Worm (Caenorhabditis elegans) whole organism, midembryonic: ENCODE data around the gene daf-22.

ENCODE experiments used
- T22C8.4 ChIP-seq: fragments of 200-800 bp; sonication (Bioruptor generic); IDR thresholded peaks from 2 replicates; pipeline ENCODE4 v1.3.6; 2022; ENCODE audit warnings: missing genetic modification characterization, missing compliant biosample characterization
- cog-1 ChIP-seq: sonication (generic microtip); optimal IDR thresholded peaks from 2 replicates; lab custom pipeline; 2016; ENCODE audit warnings: missing genetic modification characterization, missing compliant biosample characterization
- flt-1 ChIP-seq: fragments of 200-800 bp; sonication (Bioruptor generic); IDR thresholded peaks from 2 replicates; pipeline ENCODE4 v1.3.6; 2022; ENCODE audit warnings: missing genetic modification characterization, missing compliant biosample characterization
- klf-2 ChIP-seq: fragments of 200-800 bp; sonication (Bioruptor generic); conservative IDR thresholded peaks from 2 replicates; pipeline ENCODE4 v1.3.6; 2022; ENCODE audit warnings: missing genetic modification reagents, missing genetic modification characterization, missing compliant biosample characterization
- med-1 ChIP-seq: sonication (generic microtip); optimal IDR thresholded peaks from 2 replicates; lab custom pipeline; 2017; ENCODE audit warnings: missing genetic modification characterization, mild to moderate bottlenecking, missing compliant biosample characterization, antibody characterized with exemption, missing genetic modification reagents; ENCODE audit not compliant: insufficient read depth
- ref-1 ChIP-seq: fragments of 200-800 bp; sonication (Bioruptor generic); conservative IDR thresholded peaks from 2 replicates; pipeline ENCODE4 v1.3.6; 2022; ENCODE audit warnings: missing genetic modification reagents, missing genetic modification characterization, missing compliant biosample characterization
- tab-1 ChIP-seq: fragments of 200-800 bp; sonication (Bioruptor generic); IDR thresholded peaks from 2 replicates; pipeline ENCODE4 v1.3.6; 2022; ENCODE audit warnings: missing genetic modification characterization, missing compliant biosample characterization
- ztf-23 ChIP-seq: fragments of 200-800 bp; sonication (Bioruptor generic); IDR thresholded peaks from 2 replicates; pipeline ENCODE4 v1.3.6; 2022; ENCODE audit warnings: missing genetic modification reagents, missing genetic modification characterization, missing compliant biosample characterization
- ztf-29 ChIP-seq: fragments of 200-800 bp; sonication (Bioruptor generic); IDR thresholded peaks from 2 replicates; pipeline ENCODE4 v1.3.6; 2022; ENCODE audit warnings: missing genetic modification reagents, missing genetic modification characterization, missing compliant biosample characterization

The daf-22 gene

ce11 chrII:12432356-12432755 lies 6.9 kb upstream of the daf-22 start, which contains the start of gene dct-12:
dct-12 (minus strand) TSS chrII:12432456.
- TF ChIP-seq ztf-29 (GFP tag; lab: Robert Waterston, UW) (no peak), cog-1 (tag; lab: Kevin White, UChicago) (no peak), T22C8.4 (GFP tag; lab: Robert Waterston, UW) (no peak), flt-1 (no peak), ztf-23 (no peak), ref-1 (GFP tag; lab: Robert Waterston, UW) (no peak), med-1 (GFP tag; lab: Kevin White, UChicago) (no peak), klf-2 (no peak), tab-1 (no peak)

- TF ChIP-seq ztf-29 (GFP tag; lab: Robert Waterston, UW) (no peak), tab-1 (no peak), flt-1 (no peak), T22C8.4 (GFP tag; lab: Robert Waterston, UW) (no peak), ref-1 (GFP tag; lab: Robert Waterston, UW) (no peak), ztf-23 (no peak), klf-2 (no peak), cog-1 (tag; lab: Kevin White, UChicago) (no peak), med-1 (GFP tag; lab: Kevin White, UChicago) (no peak)
Measured at ce11 chrII:12429743-12430142, 4.2 kb upstream of the daf-22 start, which contains the start of gene Y57A10C.8. Y57A10C.8 (minus strand) TSS chrII:12429843.

DNA sequence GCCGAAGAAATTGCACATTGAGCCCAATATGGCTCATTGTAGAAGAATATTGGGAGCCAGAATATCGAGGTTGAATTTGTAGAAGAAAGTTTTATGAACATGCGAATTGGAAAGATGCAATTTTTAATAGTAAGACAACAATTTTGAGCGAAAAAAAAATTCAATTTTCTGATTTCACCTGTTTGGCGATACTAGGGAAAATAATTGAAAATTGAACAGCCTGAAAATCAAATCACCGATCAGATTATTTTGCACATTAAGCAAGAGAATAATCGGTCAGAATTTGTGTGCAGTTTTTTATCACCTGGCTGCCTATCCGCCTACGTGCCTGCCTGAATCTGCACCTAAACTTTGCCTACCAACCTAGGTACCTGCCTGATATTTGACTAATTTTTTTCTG lies 5.0 kb downstream of the daf-22 start, which contains the start of gene sre-26:
Gene sre-26, minus strand, starts transcription at position 101 of the 400 bp plus-strand sequence.
- no peak for TF ChIP-seq klf-2
- TF ChIP-seq cog-1 (tag; lab: Kevin White, UChicago), result no peak
- TF ChIP-seq ztf-23, result no peak
- TF ChIP-seq flt-1, result no peak
- no peak for TF ChIP-seq T22C8.4 (GFP tag; lab: Robert Waterston, UW)
- no peak for TF ChIP-seq ref-1 (GFP tag; lab: Robert Waterston, UW)
- no peak for TF ChIP-seq ztf-29 (GFP tag; lab: Robert Waterston, UW)
- no peak for TF ChIP-seq tab-1
- TF ChIP-seq med-1 (GFP tag; lab: Kevin White, UChicago), result no peak

- TF ChIP-seq klf-2, result no peak
- TF ChIP-seq cog-1 (tag; lab: Kevin White, UChicago), result no peak
- no peak for TF ChIP-seq ref-1 (GFP tag; lab: Robert Waterston, UW)
- TF ChIP-seq flt-1, result no peak
- no peak for TF ChIP-seq ztf-29 (GFP tag; lab: Robert Waterston, UW)
- TF ChIP-seq med-1 (GFP tag; lab: Kevin White, UChicago), result no peak
- TF ChIP-seq ztf-23, result no peak
- no peak for TF ChIP-seq tab-1
- TF ChIP-seq T22C8.4 (GFP tag; lab: Robert Waterston, UW), result no peak
Measured at ce11 chrII:12417996-12418395, 7.5 kb downstream of the daf-22 start.

DNA sequence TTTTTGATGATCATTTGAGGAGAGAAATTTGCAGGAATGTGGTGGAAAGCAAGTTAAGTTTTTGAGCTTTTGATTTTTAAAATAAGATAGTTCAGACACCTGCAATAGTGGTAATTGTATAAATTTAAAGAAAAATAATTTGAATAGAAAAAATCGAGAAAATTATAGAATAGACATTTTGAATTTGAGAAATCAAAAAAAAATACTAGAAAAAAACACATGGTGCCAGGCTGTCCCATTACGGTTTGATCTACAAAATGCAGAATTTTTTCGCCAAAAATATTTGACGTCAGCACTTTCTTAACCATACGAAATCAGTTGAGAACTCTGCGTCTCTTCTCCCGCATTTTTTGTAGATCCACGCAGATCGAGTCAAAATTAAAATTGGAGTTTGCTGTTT lies 8.0 kb downstream of the daf-22 start, which contains the start of gene sre-27:
Gene sre-27, minus strand, starts transcription at position 101 of the 400 bp plus-strand sequence.
- no peak for TF ChIP-seq tab-1
- no peak for TF ChIP-seq cog-1 (tag; lab: Kevin White, UChicago)
- no peak for TF ChIP-seq ztf-29 (GFP tag; lab: Robert Waterston, UW)
- TF ChIP-seq ref-1 (GFP tag; lab: Robert Waterston, UW), result no peak
- TF ChIP-seq flt-1, result no peak

DNA sequence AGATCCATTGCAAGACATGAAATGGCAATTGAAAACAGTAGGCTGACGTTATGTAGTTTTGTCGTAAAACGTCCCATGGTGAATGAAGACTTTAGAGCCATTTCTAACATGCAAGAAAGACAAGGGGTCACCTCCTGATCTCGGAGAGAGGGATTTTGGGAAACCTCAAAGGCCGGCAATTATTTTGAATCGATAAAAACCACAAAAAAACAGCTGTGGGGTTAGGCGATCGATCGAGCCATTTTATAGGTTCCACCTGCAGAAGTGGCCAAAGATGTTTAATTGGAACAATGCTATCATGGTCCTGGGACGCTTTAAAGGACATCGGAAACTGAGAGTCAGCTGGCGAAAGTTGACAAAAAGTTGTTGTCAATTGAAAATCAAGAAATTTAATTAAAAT lies 10.7 kb downstream of the daf-22 start, which contains the start of gene Y57A10C.11:
Gene Y57A10C.11, minus strand, starts transcription at position 101 of the 400 bp plus-strand sequence.
- no peak for TF ChIP-seq T22C8.4 (GFP tag; lab: Robert Waterston, UW)
- no peak for TF ChIP-seq ztf-29 (GFP tag; lab: Robert Waterston, UW)
- no peak for TF ChIP-seq ref-1 (GFP tag; lab: Robert Waterston, UW)
- TF ChIP-seq tab-1, result no peak
- TF ChIP-seq flt-1, result no peak
- no peak for TF ChIP-seq klf-2
- TF ChIP-seq med-1 (GFP tag; lab: Kevin White, UChicago), result no peak
- TF ChIP-seq ztf-23, result no peak
- TF ChIP-seq cog-1 (tag; lab: Kevin White, UChicago), result no peak

- no peak for TF ChIP-seq ztf-29 (GFP tag; lab: Robert Waterston, UW)
Measured at ce11 chrII:12412417-12412816, 13.1 kb downstream of the daf-22 start, which contains the start of gene Y57A10C.1. Y57A10C.1 (minus strand) TSS chrII:12412517.

- TF ChIP-seq klf-2 (no peak), med-1 (GFP tag; lab: Kevin White, UChicago) (no peak), flt-1 (no peak), tab-1 (no peak), cog-1 (tag; lab: Kevin White, UChicago) (no peak), ztf-29 (GFP tag; lab: Robert Waterston, UW) (no peak), T22C8.4 (GFP tag; lab: Robert Waterston, UW) (no peak), ref-1 (GFP tag; lab: Robert Waterston, UW) (no peak), ztf-23 (no peak)
Measured at ce11 chrII:12410107-12410506, 15.4 kb downstream of the daf-22 start, which contains the start of gene F57G9.3. F57G9.3 (minus strand) TSS chrII:12410207.

- TF ChIP-seq med-1 (GFP tag; lab: Kevin White, UChicago) (no peak), klf-2 (no peak), cog-1 (tag; lab: Kevin White, UChicago) (no peak), ref-1 (GFP tag; lab: Robert Waterston, UW) (no peak), tab-1 (no peak), ztf-23 (no peak), T22C8.4 (GFP tag; lab: Robert Waterston, UW) (no peak), flt-1 (no peak), ztf-29 (GFP tag; lab: Robert Waterston, UW) (no peak)
Measured at ce11 chrII:12408717-12409116, 16.8 kb downstream of the daf-22 start, which contains the start of gene sre-31. sre-31 (minus strand) TSS chrII:12408817.

DNA sequence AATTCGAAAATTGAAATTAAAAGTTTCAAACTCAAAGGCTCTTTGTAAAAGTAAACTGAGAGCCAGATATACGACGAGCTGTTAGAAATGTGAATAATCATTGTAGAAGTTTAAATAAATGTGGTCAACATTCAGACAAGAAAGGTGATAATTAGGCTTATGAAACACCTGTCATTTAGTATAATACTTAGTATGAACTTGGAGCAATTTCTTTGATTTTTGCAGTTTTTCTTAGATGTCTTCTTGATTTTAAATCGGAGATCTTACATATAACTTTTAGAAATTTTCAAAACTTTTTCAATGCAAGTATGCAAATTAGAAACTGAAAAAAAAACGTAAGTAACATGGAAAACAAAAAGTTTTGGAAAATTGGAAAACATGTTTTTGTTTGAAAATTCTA lies 19.1 kb downstream of the daf-22 start, which contains the start of gene sre-30:
Gene sre-30, minus strand, starts transcription at position 101 of the 400 bp plus-strand sequence.
- TF ChIP-seq tab-1, result no peak
- TF ChIP-seq T22C8.4 (GFP tag; lab: Robert Waterston, UW), result no peak
- no peak for TF ChIP-seq ztf-29 (GFP tag; lab: Robert Waterston, UW)
- no peak for TF ChIP-seq cog-1 (tag; lab: Kevin White, UChicago)
- no peak for TF ChIP-seq ztf-23
- no peak for TF ChIP-seq ref-1 (GFP tag; lab: Robert Waterston, UW)
- no peak for TF ChIP-seq med-1 (GFP tag; lab: Kevin White, UChicago)
- no peak for TF ChIP-seq flt-1
- no peak for TF ChIP-seq klf-2
